Worm (Caenorhabditis elegans) whole organism, L4 larva: ENCODE measurements around the gene R160.2.

ENCODE experiments used
- F49E8.2 ChIP-seq: sonication (generic microtip); optimal IDR thresholded peaks from 2 replicates; lab custom pipeline; 2016; ENCODE audit warnings: missing compliant biosample characterization, mild to moderate bottlenecking, missing genetic modification characterization, borderline replicate concordance
- ceh-20 ChIP-seq: fragments of 200-800 bp; sonication (Bioruptor generic); IDR thresholded peaks from 2 replicates; pipeline ENCODE4 v1.3.6; 2022; ENCODE audit warnings: missing genetic modification reagents, missing genetic modification characterization, missing compliant biosample characterization
- ceh-44 ChIP-seq: fragments of 200-800 bp; sonication (Bioruptor generic); IDR thresholded peaks from 2 replicates; pipeline ENCODE4 v1.3.6; 2022; ENCODE audit warnings: missing genetic modification reagents, missing genetic modification characterization, missing compliant biosample characterization
- ceh-82 ChIP-seq: sonication (generic microtip); optimal IDR thresholded peaks from 2 replicates; lab custom pipeline; 2017; ENCODE audit warnings: missing biosample characterization, missing genetic modification characterization
- unc-62 ChIP-seq, 3 experiments: fragments of 150-350 bp in 1 of 3; sonication (generic microtip); optimal IDR thresholded peaks in 2 of 3; peaks in 1 of 3; 1 replicate in 1 of 3; 2 replicates in 2 of 3; lab custom pipeline; 2014 to 2017; ENCODE audit warnings: missing biosample characterization in 3 of 3, missing genetic modification characterization in 3 of 3, missing genetic modification reagents in 3 of 3, missing genotype in 1 of 3

DNA sequence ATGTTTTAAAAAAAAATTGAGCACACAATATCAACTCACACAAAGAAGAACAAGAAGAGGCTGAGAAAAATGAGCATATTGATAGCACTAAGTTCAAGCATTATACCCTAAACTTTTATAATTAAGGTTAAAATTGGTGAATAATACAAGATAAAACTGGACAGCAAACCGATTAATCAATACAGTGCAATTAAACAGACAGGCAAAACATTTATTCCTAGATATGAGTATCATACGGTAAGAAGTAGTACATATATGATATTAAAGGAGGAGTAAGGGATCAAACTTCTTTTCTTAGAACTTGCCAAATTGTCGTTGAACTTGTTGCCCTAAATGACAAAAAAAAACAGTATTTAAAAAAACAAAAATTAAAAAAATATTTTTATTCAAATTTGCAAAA, 4.7 kb downstream of the R160.2 start, which contains the start of gene R160.14:
- TF ChIP-seq ceh-44 (GFP tag; lab: Robert Waterston, UW) (no peak), unc-62 (GFP tag; optimal IDR thresholded peaks at IDR 0.05 in 1 of 2; lab: Kevin White, UChicago) (peak in 1 of 2 experiments; percentile 48), unc-62 (tag; optimal IDR thresholded peaks at IDR 0.05; lab: Kevin White, UChicago) (no peak), ceh-20 (no peak), F49E8.2 (tag; lab: Kevin White, UChicago) (no peak), ceh-82 (no peak)
